Worm (Caenorhabditis elegans): Measurements from ENCODE around the gene F58G1.8.

DNA sequence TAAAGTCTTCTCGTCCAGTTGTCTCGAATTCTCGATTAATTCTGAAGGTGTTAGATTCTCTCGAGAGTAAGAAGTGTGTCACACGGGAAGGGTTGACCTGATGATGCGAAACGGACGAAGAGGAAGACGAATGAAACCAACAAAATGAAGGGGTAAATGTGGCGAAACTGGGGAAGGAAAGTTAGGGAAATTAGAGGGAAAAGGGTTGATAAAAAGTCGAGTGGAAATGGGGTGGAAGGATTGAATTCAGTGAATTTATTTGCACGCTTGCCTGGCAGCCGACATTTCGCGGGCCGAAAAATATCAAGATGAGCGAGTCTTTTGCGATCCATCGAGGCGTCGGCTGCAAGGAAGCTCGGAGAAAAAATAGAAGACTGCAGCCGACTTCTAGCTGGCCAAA lies 22.7 kb upstream of the F58G1.8 start, which contains the start of gene F58G1.7:
- TF ChIP-seq nfya-1 (tag; optimal IDR thresholded peaks at IDR 0.05; ENCODE audit: insufficient read depth) (no peak), R02D3.7 (tag; optimal IDR thresholded peaks at IDR 0.05) (no peak), aly-2 (tag; optimal IDR thresholded peaks at IDR 0.05) (no peak), lin-39 (tag; optimal IDR thresholded peaks at IDR 0.05) (no peak), elt-2 (tag; optimal IDR thresholded peaks at IDR 0.05) (no peak), ztf-11 (tag; optimal IDR thresholded peaks at IDR 0.05) (no peak), ceh-16 (tag; optimal IDR thresholded peaks at IDR 0.05) (no peak), lin-15B (tag; optimal IDR thresholded peaks at IDR 0.05) (no peak), egl-5 (tag; optimal IDR thresholded peaks at IDR 0.05) (no peak), nhr-237 (tag; optimal IDR thresholded peaks at IDR 0.05) (no peak), nhr-28 (tag; optimal IDR thresholded peaks at IDR 0.05) (no peak), mdl-1 (tag; optimal IDR thresholded peaks at IDR 0.05) (no peak)
